Worm (Caenorhabditis elegans): ENCODE data around the gene srw-3.

Gene srw-3

DNA sequence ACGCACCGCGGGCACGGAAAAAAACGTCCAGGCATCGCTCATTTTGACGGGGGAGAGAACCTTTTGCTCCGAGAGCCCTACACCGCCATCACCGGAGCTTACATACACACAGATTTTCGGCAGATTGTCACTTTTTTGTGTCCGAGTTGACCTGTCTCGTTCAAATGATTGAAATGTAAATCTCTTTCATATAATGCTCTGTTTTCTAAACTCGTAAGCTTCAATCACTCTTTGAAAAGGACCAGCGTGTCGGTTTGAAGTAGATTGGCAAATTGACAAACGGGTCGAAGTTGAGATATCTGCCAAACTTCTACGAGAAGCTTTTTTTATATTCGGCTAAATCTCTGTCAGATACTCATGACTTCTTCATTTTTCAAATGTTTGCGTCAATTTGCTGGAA, 41.7 kb downstream of the srw-3 start:
- TF ChIP-seq ceh-82 (tag; optimal IDR thresholded peaks at IDR 0.05) (no peak), unc-62 (GFP tag; optimal IDR thresholded peaks at IDR 0.05) (no peak), sem-4 (tag; optimal IDR thresholded peaks at IDR 0.05) (no peak), egl-27 (tag; optimal IDR thresholded peaks at IDR 0.05) (no peak), lin-39 (tag; optimal IDR thresholded peaks at IDR 0.05) (no peak), unc-55 (GFP tag; optimal IDR thresholded peaks at IDR 0.05) (no peak), ceh-16 (tag; optimal IDR thresholded peaks at IDR 0.05) (no peak), mbf-1 (tag; optimal IDR thresholded peaks at IDR 0.05) (no peak), nhr-25 (tag; optimal IDR thresholded peaks at IDR 0.05) (no peak), R02D3.7 (tag; optimal IDR thresholded peaks at IDR 0.05) (no peak), Y55F3AM.14 (GFP tag; optimal IDR thresholded peaks at IDR 0.05) (no peak), nhr-21 (tag; optimal IDR thresholded peaks at IDR 0.05) (no peak), lin-13 (GFP tag; optimal IDR thresholded peaks at IDR 0.05) (no peak), elt-1 (tag; optimal IDR thresholded peaks at IDR 0.05) (no peak), crh-2 (tag; optimal IDR thresholded peaks at IDR 0.05) (no peak)

- TF ChIP-seq F13H6.1 (tag; optimal IDR thresholded peaks at IDR 0.05), result no peak
- no peak for TF ChIP-seq crh-2 (tag; optimal IDR thresholded peaks at IDR 0.05)
- no peak for TF ChIP-seq peb-1 (tag; optimal IDR thresholded peaks at IDR 0.05)
- no peak for TF ChIP-seq blmp-1 (tag; optimal IDR thresholded peaks at IDR 0.05; ENCODE audit: insufficient read depth)
- no peak for TF ChIP-seq nhr-6 (tag; optimal IDR thresholded peaks at IDR 0.05)
Observed at ce11 chrV:7747987-7748607, 42.7 kb downstream of the srw-3 start.

- no peak for TF ChIP-seq mab-5 (tag; optimal IDR thresholded peaks at IDR 0.05)
- no peak for TF ChIP-seq nhr-237 (tag; optimal IDR thresholded peaks at IDR 0.05)
- no peak for TF ChIP-seq nhr-25 (tag; optimal IDR thresholded peaks at IDR 0.05)
- TF ChIP-seq elt-3 (tag; optimal IDR thresholded peaks at IDR 0.05), result no peak
- no peak for TF ChIP-seq mdl-1 (tag; optimal IDR thresholded peaks at IDR 0.05)
- TF ChIP-seq peb-1 (tag; optimal IDR thresholded peaks at IDR 0.05), result no peak
- no peak for TF ChIP-seq Y55F3AM.14 (GFP tag; optimal IDR thresholded peaks at IDR 0.05)
- TF ChIP-seq nhr-23 (tag; optimal IDR thresholded peaks at IDR 0.05), result no peak
- no peak for TF ChIP-seq ama-1 (optimal IDR thresholded peaks at IDR 0.05)
- TF ChIP-seq ceh-16 (tag; optimal IDR thresholded peaks at IDR 0.05), result no peak
- no peak for TF ChIP-seq lin-13 (GFP tag; optimal IDR thresholded peaks at IDR 0.05)
- TF ChIP-seq nhr-77 (tag; optimal IDR thresholded peaks at IDR 0.05), result no peak
- no peak for TF ChIP-seq C34F6.9 (tag; optimal IDR thresholded peaks at IDR 0.05)
- no peak for TF ChIP-seq gmeb-1 (tag; optimal IDR thresholded peaks at IDR 0.05)
- no peak for TF ChIP-seq nhr-12 (tag; optimal IDR thresholded peaks at IDR 0.05)
- no peak for TF ChIP-seq nhr-10 (tag; optimal IDR thresholded peaks at IDR 0.05)
- no peak for TF ChIP-seq sma-3 (GFP tag; optimal IDR thresholded peaks at IDR 0.05)
- no peak for TF ChIP-seq blmp-1 (tag; optimal IDR thresholded peaks at IDR 0.05; ENCODE audit: insufficient read depth)
- no peak for TF ChIP-seq ztf-11 (tag; optimal IDR thresholded peaks at IDR 0.05)
- no peak for TF ChIP-seq sem-4 (tag; optimal IDR thresholded peaks at IDR 0.05)
Observed at ce11 chrV:7749708-7750107, 44.3 kb downstream of the srw-3 start.

- no peak for TF ChIP-seq nhr-25 (tag; optimal IDR thresholded peaks at IDR 0.05)
- no peak for TF ChIP-seq blmp-1 (tag; optimal IDR thresholded peaks at IDR 0.05; ENCODE audit: insufficient read depth)
- no peak for TF ChIP-seq nhr-6 (tag; optimal IDR thresholded peaks at IDR 0.05)
- TF ChIP-seq nhr-23 (tag; optimal IDR thresholded peaks at IDR 0.05), result no peak
- no peak for TF ChIP-seq nhr-237 (tag; optimal IDR thresholded peaks at IDR 0.05)
- no peak for TF ChIP-seq ceh-82 (tag; optimal IDR thresholded peaks at IDR 0.05)
- TF ChIP-seq mab-5 (tag; optimal IDR thresholded peaks at IDR 0.05), result no peak
- TF ChIP-seq unc-55 (GFP tag; optimal IDR thresholded peaks at IDR 0.05), result no peak
- TF ChIP-seq nhr-10 (tag; optimal IDR thresholded peaks at IDR 0.05), result no peak
- no peak for TF ChIP-seq lin-39 (tag; optimal IDR thresholded peaks at IDR 0.05)
- TF ChIP-seq ztf-4 (tag; optimal IDR thresholded peaks at IDR 0.05), result no peak
- TF ChIP-seq ama-1 (optimal IDR thresholded peaks at IDR 0.05), result no peak
- TF ChIP-seq gmeb-1 (tag; optimal IDR thresholded peaks at IDR 0.05), result no peak
- no peak for TF ChIP-seq lin-13 (GFP tag; optimal IDR thresholded peaks at IDR 0.05)
- TF ChIP-seq R02D3.7 (tag; optimal IDR thresholded peaks at IDR 0.05), result no peak
- no peak for TF ChIP-seq unc-39 (tag; optimal IDR thresholded peaks at IDR 0.05)
- TF ChIP-seq snpc-4 (tag; optimal IDR thresholded peaks at IDR 0.05), result no peak
- no peak for TF ChIP-seq elt-3 (tag; optimal IDR thresholded peaks at IDR 0.05)
Observed at ce11 chrV:7754557-7754956, 49.1 kb downstream of the srw-3 start, which contains the start of gene T05B11.4. Gene T05B11.4 (minus strand): TSS chrV:7754657.

Data from whole organism, L2 larva.